Fruit fly (Drosophila melanogaster) whole organism, prepupa: ENCODE measurements around the gene CG1136.

ENCODE experiments used
- Blimp-1 ChIP-seq: fragments of 200-800 bp; sonication (Bioruptor generic); optimal IDR thresholded peaks from 3 replicates; lab custom pipeline; 2017; ENCODE audit warnings: missing biosample characterization, missing genetic modification characterization, mild to moderate bottlenecking, moderate library complexity, missing genetic modification reagents
- CG10631 ChIP-seq: fragments of 200-800 bp; sonication (Bioruptor generic); optimal IDR thresholded peaks from 2 replicates; lab custom pipeline; 2016; ENCODE audit warnings: missing biosample characterization, missing genetic modification characterization
- CG10669 ChIP-seq: fragments of 200-800 bp; sonication (Bioruptor generic); optimal IDR thresholded peaks from 3 replicates; lab custom pipeline; 2018; ENCODE audit warnings: missing biosample characterization, mild to moderate bottlenecking, missing genetic modification characterization, moderate library complexity
- CG11294 ChIP-seq: fragments of 200-800 bp; sonication (Bioruptor generic); IDR thresholded peaks from 2 replicates; pipeline ENCODE4 v1.3.6; 2022; ENCODE audit warnings: missing biosample characterization, missing genetic modification characterization
- CG11762 ChIP-seq: fragments of 200-800 bp; sonication (Bioruptor generic); optimal IDR thresholded peaks from 3 replicates; lab custom pipeline; 2016; ENCODE audit warnings: missing biosample characterization, missing genetic modification characterization; ENCODE audit not compliant: insufficient read depth
- CG11902 ChIP-seq: fragments of 200-800 bp; sonication (Bioruptor generic); optimal IDR thresholded peaks from 3 replicates; lab custom pipeline; 2016; ENCODE audit warnings: missing biosample characterization, missing genetic modification characterization
- CG1621 ChIP-seq: fragments of 200-800 bp; sonication (Bioruptor generic); optimal IDR thresholded peaks from 3 replicates; lab custom pipeline; 2018; ENCODE audit warnings: missing biosample characterization, mild to moderate bottlenecking, missing genetic modification characterization
- CG16779 ChIP-seq: fragments of 200-800 bp; sonication (Bioruptor generic); optimal IDR thresholded peaks from 3 replicates; lab custom pipeline; 2017; ENCODE audit warnings: missing biosample characterization, mild to moderate bottlenecking, missing genetic modification characterization
- CG3032 ChIP-seq: fragments of 200-800 bp; optimal IDR thresholded peaks from 2 replicates; lab custom pipeline; 2019; ENCODE audit warnings: missing biosample characterization, mild to moderate bottlenecking, missing genetic modification characterization, moderate library complexity
- CG31627 ChIP-seq: fragments of 200-800 bp; sonication (Bioruptor generic); optimal IDR thresholded peaks from 3 replicates; lab custom pipeline; 2016; ENCODE audit warnings: missing biosample characterization, missing genetic modification characterization
- CG32006 ChIP-seq: fragments of 200-800 bp; sonication (Bioruptor generic); optimal IDR thresholded peaks from 3 replicates; lab custom pipeline; 2017; ENCODE audit warnings: missing biosample characterization, mild to moderate bottlenecking, missing genetic modification characterization
- CG34406 ChIP-seq: fragments of 200-800 bp; sonication (Bioruptor generic); optimal IDR thresholded peaks from 3 replicates; lab custom pipeline; 2016; ENCODE audit warnings: missing biosample characterization, missing genetic modification characterization
- CG3919 ChIP-seq: fragments of 200-800 bp; sonication (Bioruptor generic); optimal IDR thresholded peaks from 3 replicates; lab custom pipeline; 2016; ENCODE audit warnings: missing biosample characterization, missing genetic modification characterization
- CG4318 ChIP-seq: fragments of 200-800 bp; sonication (Bioruptor generic); optimal IDR thresholded peaks from 3 replicates; lab custom pipeline; 2017; ENCODE audit warnings: missing biosample characterization, mild to moderate bottlenecking, missing genetic modification characterization
- CG6163 ChIP-seq: fragments of 200-800 bp; sonication (Bioruptor generic); IDR thresholded peaks from 3 replicates; pipeline ENCODE4 v1.3.6; 2022; ENCODE audit warnings: missing biosample characterization, missing genetic modification characterization
- CG6276 ChIP-seq: fragments of 200-800 bp; sonication (Bioruptor generic); optimal IDR thresholded peaks from 2 replicates; lab custom pipeline; 2017; ENCODE audit warnings: missing biosample characterization, mild to moderate bottlenecking, missing genetic modification characterization
- CG6792 ChIP-seq: fragments of 200-800 bp; sonication (Bioruptor generic); optimal IDR thresholded peaks from 3 replicates; lab custom pipeline; 2016; ENCODE audit warnings: missing biosample characterization, missing genetic modification characterization
- CG7368 ChIP-seq: fragments of 200-800 bp; sonication (Bioruptor generic); optimal IDR thresholded peaks from 3 replicates; lab custom pipeline; 2016; ENCODE audit warnings: missing biosample characterization, missing genetic modification characterization
- CG8119 ChIP-seq: fragments of 200-800 bp; sonication (Bioruptor generic); IDR thresholded peaks from 3 replicates; pipeline ENCODE4 v1.3.6; 2022; ENCODE audit warnings: missing biosample characterization, missing genetic modification characterization
- CG8319 ChIP-seq: fragments of 200-800 bp; sonication (Bioruptor generic); optimal IDR thresholded peaks from 3 replicates; lab custom pipeline; 2016; ENCODE audit warnings: missing biosample characterization, missing genetic modification characterization
- CG8632 ChIP-seq: fragments of 200-800 bp; sonication (Bioruptor generic); optimal IDR thresholded peaks from 3 replicates; lab custom pipeline; 2016; ENCODE audit warnings: missing biosample characterization, missing genetic modification characterization
- CG9139 ChIP-seq: fragments of 200-800 bp; sonication (Bioruptor generic); optimal IDR thresholded peaks from 3 replicates; lab custom pipeline; 2017; ENCODE audit warnings: missing biosample characterization, mild to moderate bottlenecking, missing genetic modification characterization
- Eip75B ChIP-seq: fragments of 200-800 bp; sonication (Bioruptor generic); optimal IDR thresholded peaks from 3 replicates; lab custom pipeline; 2016; ENCODE audit warnings: missing biosample characterization, missing genetic modification characterization
- Eip78C ChIP-seq: fragments of 200-800 bp; sonication (Bioruptor generic); peaks from one replicate; lab custom pipeline; 2016; ENCODE audit warnings: missing biosample characterization, missing genetic modification characterization
- Eip93F ChIP-seq: fragments of 200-800 bp; sonication (Bioruptor generic); optimal IDR thresholded peaks from 2 replicates; lab custom pipeline; 2016; ENCODE audit warnings: missing biosample characterization, mild to moderate bottlenecking, missing genetic modification characterization
- Gug ChIP-seq: fragments of 200-800 bp; sonication (Bioruptor generic); IDR thresholded peaks from 2 replicates; pipeline ENCODE4 v1.3.6; 2022; ENCODE audit warnings: missing biosample characterization, missing genetic modification characterization
- Hr38 ChIP-seq: sonication (Bioruptor generic); optimal IDR thresholded peaks from 2 replicates; lab custom pipeline; 2016; ENCODE audit warnings: missing biosample characterization, missing genetic modification characterization
- Hr39 ChIP-seq: fragments of 200-800 bp; sonication (Bioruptor generic); optimal IDR thresholded peaks from 2 replicates; lab custom pipeline; 2016; ENCODE audit warnings: missing biosample characterization, missing genetic modification characterization
- Hr4 ChIP-seq: fragments of 200-800 bp; sonication (Bioruptor generic); optimal IDR thresholded peaks from 3 replicates; lab custom pipeline; 2016; ENCODE audit warnings: missing biosample characterization, missing genetic modification characterization
- Lpt ChIP-seq: fragments of 200-800 bp; sonication (Bioruptor generic); optimal IDR thresholded peaks from 3 replicates; lab custom pipeline; 2016; ENCODE audit warnings: missing biosample characterization, missing genetic modification characterization
- Met ChIP-seq: fragments of 200-800 bp; sonication (Bioruptor generic); optimal IDR thresholded peaks from 3 replicates; lab custom pipeline; 2016; ENCODE audit warnings: missing biosample characterization, missing genetic modification characterization
- OdsH ChIP-seq: fragments of 200-800 bp; sonication (Bioruptor generic); optimal IDR thresholded peaks from 3 replicates; lab custom pipeline; 2016; ENCODE audit warnings: missing biosample characterization, missing genetic modification characterization
- Sox14 ChIP-seq: fragments of 200-800 bp; sonication (Bioruptor generic); optimal IDR thresholded peaks from 3 replicates; lab custom pipeline; 2016; ENCODE audit warnings: missing biosample characterization, missing genetic modification characterization
- Sox15 ChIP-seq: fragments of 200-800 bp; sonication (Bioruptor generic); optimal IDR thresholded peaks from 3 replicates; lab custom pipeline; 2016; ENCODE audit warnings: missing biosample characterization, missing genetic modification characterization
- achi ChIP-seq: fragments of 200-800 bp; sonication (Bioruptor generic); optimal IDR thresholded peaks from 3 replicates; lab custom pipeline; 2016; ENCODE audit warnings: missing biosample characterization, missing genetic modification characterization
- acj6 ChIP-seq: fragments of 200-800 bp; sonication (Bioruptor generic); optimal IDR thresholded peaks from 3 replicates; lab custom pipeline; 2016; ENCODE audit warnings: missing biosample characterization, missing genetic modification characterization
- cyc ChIP-seq: fragments of 200-800 bp; sonication (Bioruptor generic); optimal IDR thresholded peaks from 3 replicates; lab custom pipeline; 2016; ENCODE audit warnings: missing biosample characterization, missing genetic modification characterization
- dac ChIP-seq: fragments of 200-800 bp; sonication (Bioruptor generic); optimal IDR thresholded peaks from 2 replicates; lab custom pipeline; 2017; ENCODE audit warnings: missing biosample characterization, mild to moderate bottlenecking, missing genetic modification characterization
- dsx ChIP-seq: fragments of 200-800 bp; optimal IDR thresholded peaks from 3 replicates; lab custom pipeline; 2019; ENCODE audit warnings: missing biosample characterization, mild to moderate bottlenecking, missing genetic modification characterization, moderate library complexity; ENCODE audit not compliant: poor library complexity, severe bottlenecking
- eg ChIP-seq: fragments of 200-800 bp; sonication (Bioruptor generic); IDR thresholded peaks from 3 replicates; pipeline ENCODE4 v1.3.6; 2022; ENCODE audit warnings: missing biosample characterization, missing genetic modification characterization
- fd59A ChIP-seq: fragments of 200-800 bp; sonication (Bioruptor generic); optimal IDR thresholded peaks from 2 replicates; lab custom pipeline; 2017; ENCODE audit warnings: missing biosample characterization, mild to moderate bottlenecking, missing genetic modification characterization, missing genetic modification reagents
- fd85E ChIP-seq: fragments of 200-800 bp; sonication (Bioruptor generic); optimal IDR thresholded peaks from 3 replicates; lab custom pipeline; 2016; ENCODE audit warnings: missing biosample characterization, missing genetic modification characterization
- fkh ChIP-seq: fragments of 200-800 bp; sonication (Bioruptor generic); optimal IDR thresholded peaks from 3 replicates; lab custom pipeline; 2017; ENCODE audit warnings: missing biosample characterization, mild to moderate bottlenecking, missing genetic modification characterization, moderate library complexity
- lz ChIP-seq: fragments of 200-800 bp; sonication (Bioruptor generic); optimal IDR thresholded peaks from 3 replicates; lab custom pipeline; 2016; ENCODE audit warnings: missing biosample characterization, missing genetic modification characterization
- net ChIP-seq: fragments of 200-800 bp; sonication (Bioruptor generic); optimal IDR thresholded peaks from 3 replicates; lab custom pipeline; 2016; ENCODE audit warnings: missing biosample characterization, missing genetic modification characterization
- pdm3 ChIP-seq: fragments of 200-800 bp; sonication (Bioruptor generic); optimal IDR thresholded peaks from 3 replicates; lab custom pipeline; 2016; ENCODE audit warnings: missing biosample characterization, missing genetic modification characterization
- salr ChIP-seq, 2 experiments: fragments of 200-800 bp; sonication (Bioruptor generic); optimal IDR thresholded peaks; 3 replicates each; lab custom pipeline; 2016 to 2018; ENCODE audit warnings: missing biosample characterization in 2 of 2, missing genetic modification characterization in 2 of 2, mild to moderate bottlenecking in 1 of 2
- spab ChIP-seq: fragments of 200-800 bp; sonication (Bioruptor generic); optimal IDR thresholded peaks from 2 replicates; lab custom pipeline; 2017; ENCODE audit warnings: missing biosample characterization, mild to moderate bottlenecking, missing genetic modification characterization, missing genetic modification reagents
- svp ChIP-seq: fragments of 200-800 bp; sonication (Bioruptor generic); peaks from one replicate; lab custom pipeline; 2016; ENCODE audit warnings: missing biosample characterization, missing genetic modification characterization
- topi ChIP-seq: fragments of 200-800 bp; sonication (Bioruptor generic); optimal IDR thresholded peaks from 3 replicates; lab custom pipeline; 2016; ENCODE audit warnings: missing biosample characterization, missing genetic modification characterization
- vri ChIP-seq: fragments of 200-800 bp; sonication (Bioruptor generic); optimal IDR thresholded peaks from 3 replicates; lab custom pipeline; 2016; ENCODE audit warnings: missing biosample characterization, mild to moderate bottlenecking, missing genetic modification characterization

Gene CG1136

DNA sequence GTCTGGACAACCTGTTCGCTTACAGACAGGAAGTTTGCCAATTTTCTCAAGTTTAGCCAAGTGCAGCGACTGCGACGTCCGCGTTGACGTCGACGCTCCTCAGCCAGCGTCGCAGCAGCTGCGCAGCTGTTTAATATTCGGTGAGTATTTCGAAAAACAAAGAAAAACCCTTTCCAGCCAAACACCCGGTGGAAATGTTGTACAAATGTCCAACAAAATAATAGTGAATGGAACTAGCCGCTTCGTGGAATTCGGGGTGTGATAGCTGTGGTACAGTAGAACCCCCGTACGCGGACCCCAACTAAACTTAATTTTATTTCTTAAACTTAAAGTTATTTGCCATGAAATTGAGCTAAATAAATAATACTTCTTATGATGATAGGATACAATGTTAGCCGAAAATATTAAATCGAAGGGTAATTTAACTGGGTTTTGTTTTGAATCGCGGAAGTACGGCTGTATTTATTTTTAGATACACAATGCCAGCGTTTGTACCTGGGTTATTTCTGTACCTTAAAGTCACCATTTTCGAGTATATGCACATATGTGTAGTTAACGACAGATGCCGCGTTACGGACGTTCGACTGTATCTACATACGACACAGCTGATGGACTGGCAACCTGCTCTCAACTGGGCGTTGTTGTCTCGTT lies 62.6 kb downstream of the CG1136 start:
- TF ChIP-seq svp (GFP tag; lab: Kevin White, UChicago) = peak; percentile 79
- peak; percentile 88 for TF ChIP-seq CG32006
- peak; percentile 71; the same call in 2 of the 3 replicates for TF ChIP-seq eg (GFP tag; lab: Robert Waterston, UW)
- TF ChIP-seq CG6792 (GFP tag; lab: Kevin White, UChicago) = peak; percentile 39
- peak; percentile 72 for TF ChIP-seq Eip75B (GFP tag; lab: Kevin White, UChicago)
- peak; percentile 56 for TF ChIP-seq CG11762
- peak; percentile 46 for TF ChIP-seq CG11902
- TF ChIP-seq CG11294 (GFP tag; lab: Robert Waterston, UW) = peak; percentile 27; the same call in 1 of the 2 replicates
- peak; percentile 44 for TF ChIP-seq Lpt (GFP tag; lab: Kevin White, UChicago)
- peak; percentile 59 for TF ChIP-seq CG10669
- peak; percentile 6 for TF ChIP-seq fkh (GFP tag; lab: Kevin White, UChicago)
- TF ChIP-seq net = peak; percentile 52
- peak; percentile 55 for TF ChIP-seq Sox14
- peak; percentile 67 for TF ChIP-seq Met (GFP tag; lab: Kevin White, UChicago)
- TF ChIP-seq dsx (GFP tag; lab: Kevin White, UChicago) = peak; percentile 28
- peak; percentile 24 for TF ChIP-seq CG10631 (GFP tag; lab: Kevin White, UChicago)
- peak; percentile 49 for TF ChIP-seq CG8632 (GFP tag; lab: Kevin White, UChicago)
- peak; percentile 60 for TF ChIP-seq Hr39 (GFP tag; lab: Kevin White, UChicago)
- TF ChIP-seq CG34406 (GFP tag; lab: Kevin White, UChicago) = peak; percentile 56
- TF ChIP-seq CG3919 (GFP tag; lab: Kevin White, UChicago) = peak; percentile 74
- TF ChIP-seq lz (GFP tag; lab: Kevin White, UChicago) = peak; percentile 49
- TF ChIP-seq CG6163 (GFP tag; lab: Robert Waterston, UW) = peak; percentile 53; the same call in 2 of the 3 replicates
- peak; percentile 62 for TF ChIP-seq fd59A (GFP tag; lab: Kevin White, UChicago)
- peak; percentile 37 for TF ChIP-seq CG7368 (GFP tag; lab: Kevin White, UChicago)
- TF ChIP-seq dac (GFP tag; lab: Kevin White, UChicago) = peak; percentile 51
- TF ChIP-seq Eip93F (GFP tag; lab: Kevin White, UChicago) = peak; percentile 26
- TF ChIP-seq CG8319 (GFP tag; lab: Kevin White, UChicago) = peak; percentile 40
- peak; percentile 71 for TF ChIP-seq CG4318 (GFP tag; lab: Kevin White, UChicago)
- TF ChIP-seq CG8119 = peak; percentile 74
- peak; percentile 2 to 60 for TF ChIP-seq salr (GFP tag; optimal IDR thresholded peaks at IDR 0.05; lab: Kevin White, UChicago)
- TF ChIP-seq Eip78C (GFP tag; lab: Kevin White, UChicago) = peak; percentile 94
- TF ChIP-seq CG16779 = peak; percentile 16
- TF ChIP-seq acj6 (GFP tag; lab: Kevin White, UChicago) = peak; percentile 75
- peak; percentile 36 for TF ChIP-seq Sox15 (GFP tag; lab: Kevin White, UChicago)
- TF ChIP-seq topi (GFP tag; lab: Kevin White, UChicago) = peak; percentile 64
- no peak for TF ChIP-seq fd85E (GFP tag; lab: Kevin White, UChicago)
- TF ChIP-seq vri (GFP tag; lab: Kevin White, UChicago) = no peak
- peak; percentile 69 for TF ChIP-seq CG3032 (tag; lab: Kevin White, UChicago)
- TF ChIP-seq Hr38 (GFP tag; lab: Kevin White, UChicago) = no peak
- peak; percentile 88 for TF ChIP-seq Hr4 (GFP tag; lab: Kevin White, UChicago)
- no peak for TF ChIP-seq Blimp-1 (GFP tag; lab: Kevin White, UChicago)
- TF ChIP-seq pdm3 (GFP tag; lab: Kevin White, UChicago) = peak; percentile 70
- no peak for TF ChIP-seq CG9139
- peak; percentile 69 for TF ChIP-seq OdsH (GFP tag; lab: Kevin White, UChicago)
- TF ChIP-seq CG1621 (tag; lab: Kevin White, UChicago) = peak; percentile 0
- TF ChIP-seq spab (GFP tag; lab: Kevin White, UChicago) = peak; percentile 62
- TF ChIP-seq cyc = peak; percentile 52
- TF ChIP-seq CG6276 (GFP tag; lab: Kevin White, UChicago) = peak; percentile 77
- no peak; the same call in 1 of the 2 replicates for TF ChIP-seq Gug (GFP tag; lab: Robert Waterston, UW)
- TF ChIP-seq CG31627 = peak; percentile 59
- peak; percentile 68 for TF ChIP-seq achi (GFP tag; lab: Kevin White, UChicago)
